Fruit fly (Drosophila melanogaster) whole organism, pupa: ENCODE results near the gene CG5071.

Experiments used
- CG12605 ChIP-seq: fragments of 200-800 bp; sonication (Bioruptor generic); IDR thresholded peaks from 2 replicates; pipeline ENCODE4 v1.3.6; 2022; ENCODE audit warnings: missing biosample characterization, missing genetic modification characterization
- CG13204 ChIP-seq: fragments of 200-800 bp; sonication (Bioruptor generic); optimal IDR thresholded peaks from 2 replicates; lab custom pipeline; 2018; ENCODE audit warnings: missing biosample characterization, mild to moderate bottlenecking, missing genetic modification characterization, moderate library complexity
- CG14655 ChIP-seq: fragments of 200-800 bp; sonication (Bioruptor generic); optimal IDR thresholded peaks from 3 replicates; lab custom pipeline; 2017; ENCODE audit warnings: mild to moderate bottlenecking, missing biosample characterization, missing genetic modification reagents, missing genetic modification characterization
- CG15710 ChIP-seq: fragments of 200-800 bp; sonication (Bioruptor generic); optimal IDR thresholded peaks from 2 replicates; lab custom pipeline; 2018; ENCODE audit warnings: missing biosample characterization, mild to moderate bottlenecking, missing genetic modification characterization, moderate library complexity
- CG17806 ChIP-seq: fragments of 200-800 bp; sonication (Bioruptor generic); optimal IDR thresholded peaks from 2 replicates; lab custom pipeline; 2018; ENCODE audit warnings: missing biosample characterization, mild to moderate bottlenecking, missing genetic modification characterization, moderate library complexity
- CG32121 ChIP-seq: fragments of 200-800 bp; sonication (Bioruptor generic); IDR thresholded peaks from 2 replicates; pipeline ENCODE4 v1.3.6; 2022; ENCODE audit warnings: missing biosample characterization, missing genetic modification characterization
- CG34367 ChIP-seq: fragments of 200-800 bp; sonication (Bioruptor generic); optimal IDR thresholded peaks from 2 replicates; lab custom pipeline; 2018; ENCODE audit warnings: missing biosample characterization, mild to moderate bottlenecking, missing genetic modification characterization
- CG4496 ChIP-seq: fragments of 200-800 bp; sonication (Bioruptor generic); IDR thresholded peaks from 3 replicates; pipeline ENCODE4 v1.3.6; 2022; ENCODE audit warnings: missing biosample characterization, missing genetic modification characterization
- CG8159 ChIP-seq: fragments of 200-800 bp; sonication (Bioruptor generic); optimal IDR thresholded peaks from 3 replicates; lab custom pipeline; 2018; ENCODE audit warnings: missing biosample characterization, mild to moderate bottlenecking, missing genetic modification characterization, moderate library complexity
- CG8301 ChIP-seq: fragments of 200-800 bp; sonication (Bioruptor generic); optimal IDR thresholded peaks from 2 replicates; lab custom pipeline; 2018; ENCODE audit warnings: missing biosample characterization, mild to moderate bottlenecking, missing genetic modification characterization
- CG9948 ChIP-seq: fragments of 200-800 bp; sonication (Bioruptor generic); optimal IDR thresholded peaks from 2 replicates; lab custom pipeline; 2018; ENCODE audit warnings: missing biosample characterization, mild to moderate bottlenecking, missing genetic modification characterization, moderate library complexity
- D1 ChIP-seq: fragments of 200-800 bp; sonication (Bioruptor generic); optimal IDR thresholded peaks from 2 replicates; lab custom pipeline; 2018; ENCODE audit warnings: missing biosample characterization, mild to moderate bottlenecking, missing genetic modification characterization, moderate library complexity
- EcR ChIP-seq: fragments of 200-800 bp; sonication (Bioruptor generic); optimal IDR thresholded peaks from 3 replicates; lab custom pipeline; 2019; ENCODE audit warnings: missing biosample characterization, missing genetic modification characterization, mild to moderate bottlenecking, moderate library complexity, missing genetic modification reagents
- Ets98B ChIP-seq: fragments of 200-800 bp; sonication (Bioruptor generic); IDR thresholded peaks from 2 replicates; pipeline ENCODE4 v1.3.6; 2022; ENCODE audit warnings: missing biosample characterization, missing genetic modification characterization
- Pif1A ChIP-seq: fragments of 200-800 bp; sonication (Bioruptor generic); optimal IDR thresholded peaks from 3 replicates; lab custom pipeline; 2016; ENCODE audit warnings: missing biosample characterization, missing genetic modification characterization
- Pif1B ChIP-seq: fragments of 200-800 bp; sonication (Bioruptor generic); optimal IDR thresholded peaks from 3 replicates; lab custom pipeline; 2016; ENCODE audit warnings: missing biosample characterization, missing genetic modification characterization
- Snoo ChIP-seq: fragments of 200-800 bp; sonication (Bioruptor generic); optimal IDR thresholded peaks from 3 replicates; lab custom pipeline; 2017; ENCODE audit warnings: missing biosample characterization, mild to moderate bottlenecking, missing genetic modification characterization, inconsistent platforms
- fd96Ca ChIP-seq: fragments of 200-800 bp; sonication (Bioruptor generic); IDR thresholded peaks from 3 replicates; pipeline ENCODE4 v1.3.6; 2022; ENCODE audit warnings: missing biosample characterization, missing genetic modification characterization
- gl ChIP-seq: fragments of 200-800 bp; sonication (Bioruptor generic); optimal IDR thresholded peaks from 2 replicates; lab custom pipeline; 2018; ENCODE audit warnings: missing biosample characterization, mild to moderate bottlenecking, missing genetic modification characterization
- rn ChIP-seq: fragments of 200-800 bp; sonication (Bioruptor generic); IDR thresholded peaks from 2 replicates; pipeline ENCODE4 v1.3.6; 2022; ENCODE audit warnings: missing biosample characterization, missing genetic modification characterization

Gene CG5071

dm6 chr3R:25594128-25594527, 24.1 kb upstream of the CG5071 start:
- no peak for TF ChIP-seq CG32121

dm6 chr3R:25596274-25597034, 21.8 kb upstream of the CG5071 start:
- no peak for TF ChIP-seq CG34367
- TF ChIP-seq CG9948 = no peak
- no peak for TF ChIP-seq fd96Ca (GFP tag; lab: Robert Waterston, UW)
- TF ChIP-seq CG8301 (tag; lab: Kevin White, UChicago) = no peak
- no peak for TF ChIP-seq EcR (GFP tag; lab: Kevin White, UChicago)
- no peak for TF ChIP-seq CG14655 (GFP tag; lab: Kevin White, UChicago)
- no peak for TF ChIP-seq Ets98B (GFP tag; lab: Robert Waterston, UW)

dm6 chr3R:25609027-25609426, 9.2 kb upstream of the CG5071 start, which contains the start of gene ymp:
ymp (minus strand) TSS chr3R:25609127.
- TF ChIP-seq EcR (GFP tag; lab: Kevin White, UChicago) = no peak
- TF ChIP-seq CG9948 = no peak
- TF ChIP-seq CG32121 = no peak
- no peak for TF ChIP-seq CG15710 (tag; lab: Kevin White, UChicago)
- no peak for TF ChIP-seq gl (tag; lab: Kevin White, UChicago)
- TF ChIP-seq D1 (tag; lab: Kevin White, UChicago) = no peak
- no peak for TF ChIP-seq CG34367
- no peak for TF ChIP-seq Ets98B (GFP tag; lab: Robert Waterston, UW)
- TF ChIP-seq CG14655 (GFP tag; lab: Kevin White, UChicago) = no peak
- TF ChIP-seq rn (GFP tag; lab: Robert Waterston, UW) = no peak
- TF ChIP-seq Pif1A (GFP tag; lab: Kevin White, UChicago) = no peak
- TF ChIP-seq Snoo (tag; lab: Kevin White, UChicago) = no peak
- TF ChIP-seq fd96Ca (GFP tag; lab: Robert Waterston, UW) = no peak
- no peak for TF ChIP-seq CG13204
- TF ChIP-seq CG8159 (tag; lab: Kevin White, UChicago) = no peak

- TF ChIP-seq EcR (GFP tag; lab: Kevin White, UChicago) (no peak), Snoo (tag; lab: Kevin White, UChicago) (no peak), CG32121 (no peak), CG14655 (GFP tag; lab: Kevin White, UChicago) (no peak)
Measured at dm6 chr3R:25613366-25613765, 4.8 kb upstream of the CG5071 start, which contains the start of gene CG5079. CG5079 (plus strand) TSS chr3R:25613666.

- TF ChIP-seq CG12605 (GFP tag; lab: Robert Waterston, UW) (peak; percentile 28; the same call in 1 of the 2 replicates), CG13204 (no peak), CG8159 (tag; lab: Kevin White, UChicago) (peak; percentile 34), D1 (tag; lab: Kevin White, UChicago) (peak; percentile 29), CG15710 (tag; lab: Kevin White, UChicago) (no peak), Pif1B (GFP tag; lab: Kevin White, UChicago) (peak; percentile 16), fd96Ca (GFP tag; lab: Robert Waterston, UW) (0 out of 3 replicates have a peak, but pooled peaks have one; percentile 22), Ets98B (GFP tag; lab: Robert Waterston, UW) (peak; percentile 42), CG17806 (tag; lab: Kevin White, UChicago) (peak; percentile 51), CG4496 (GFP tag; lab: Robert Waterston, UW) (peak; percentile 63; the same call in 2 of the 3 replicates), rn (GFP tag; lab: Robert Waterston, UW) (0 out of 2 replicates have a peak, but pooled peaks have one; percentile 7)
- TF ChIP-seq, all 21 proteins: peak for 9
Measured at dm6 chr3R:25623800-25624791, 5.9 kb downstream of the CG5071 start, which contains the start of gene Npl4. Npl4 (minus strand) TSS chr3R:25624662.

- no peak for TF ChIP-seq Pif1A (GFP tag; lab: Kevin White, UChicago)
- peak; percentile 59 for TF ChIP-seq EcR (GFP tag; lab: Kevin White, UChicago)
Measured at dm6 chr3R:25625940-25626624, 7.9 kb downstream of the CG5071 start.
